Worm (Caenorhabditis elegans) whole organism, young adult: ENCODE measurements around the gene Y53G8AL.4.

Experiments used
- F10E7.11 ChIP-seq: sonication (generic microtip); optimal IDR thresholded peaks from 2 replicates; lab custom pipeline; 2017; ENCODE audit warnings: mild to moderate bottlenecking, missing genetic modification characterization, moderate library complexity, missing compliant biosample characterization
- F37B4.10 ChIP-seq: fragments of 200-800 bp; sonication (Bioruptor generic); IDR thresholded peaks from 2 replicates; pipeline ENCODE4 v1.3.6; 2022; ENCODE audit warnings: missing genetic modification characterization, missing compliant biosample characterization
- K11D2.4 ChIP-seq: fragments of 200-800 bp; sonication (Bioruptor generic); IDR thresholded peaks from 2 replicates; pipeline ENCODE4 v1.3.6; 2022; ENCODE audit warnings: missing genetic modification reagents, missing genetic modification characterization, missing compliant biosample characterization
- cebp-1 ChIP-seq, 2 experiments: fragments of 200-800 bp in 1 of 2; sonication (Bioruptor generic) in 1 of 2; sonication (generic microtip) in 1 of 2; IDR thresholded peaks in 1 of 2; optimal IDR thresholded peaks in 1 of 2; 2 replicates each; pipeline versions ENCODE4 v1.3.6 to Lab custom; 2017 to 2022; ENCODE audit warnings: missing compliant biosample characterization in 2 of 2, missing genetic modification characterization in 2 of 2, mild to moderate bottlenecking in 1 of 2, missing genetic modification reagents in 1 of 2, moderate library complexity in 1 of 2
- ceh-91 ChIP-seq: fragments of 200-800 bp; sonication (Bioruptor generic); IDR thresholded peaks from 2 replicates; pipeline ENCODE4 v1.3.6; 2022; ENCODE audit warnings: missing genetic modification reagents, missing genetic modification characterization, missing compliant biosample characterization
- dpl-1 ChIP-seq: fragments of 150-350 bp; optimal IDR thresholded peaks from 2 replicates; lab custom pipeline; 2014; ENCODE audit warnings: missing biosample characterization, missing genetic modification reagents, missing genetic modification characterization
- lsl-1 ChIP-seq: fragments of 200-800 bp; sonication (Bioruptor generic); optimal IDR thresholded peaks from 2 replicates; lab custom pipeline; 2018; ENCODE audit warnings: mild to moderate bottlenecking, missing genetic modification characterization, moderate library complexity, missing compliant biosample characterization
- mxl-1 ChIP-seq: sonication (generic microtip); optimal IDR thresholded peaks from 2 replicates; lab custom pipeline; 2016; ENCODE audit warnings: missing genetic modification characterization, missing compliant biosample characterization
- pha-4 ChIP-seq: fragments of 150-350 bp; sonication (generic microtip); optimal IDR thresholded peaks from 2 replicates; lab custom pipeline; 2014; ENCODE audit warnings: missing biosample characterization, missing genetic modification reagents, missing genetic modification characterization
- snpc-3.4 ChIP-seq: sonication (generic microtip); optimal IDR thresholded peaks from 2 replicates; lab custom pipeline; 2017; ENCODE audit warnings: missing genetic modification characterization, mild to moderate bottlenecking, missing compliant biosample characterization, antibody characterized with exemption, moderate library complexity, missing genotype, missing genetic modification reagents
- sptf-2 ChIP-seq: fragments of 200-800 bp; sonication (Bioruptor generic); optimal IDR thresholded peaks from 2 replicates; lab custom pipeline; 2018; ENCODE audit warnings: mild to moderate bottlenecking, missing genetic modification characterization, missing compliant biosample characterization
- ztf-3 ChIP-seq: fragments of 200-800 bp; sonication (Bioruptor generic); optimal IDR thresholded peaks from 2 replicates; lab custom pipeline; 2018; ENCODE audit warnings: mild to moderate bottlenecking, missing genetic modification characterization, missing compliant biosample characterization

ce11 chrIII:3255575-3255974 is 5.1 kb upstream of the Y53G8AL.4 start, which contains the start of gene Y53G8AM.4:
- TF ChIP-seq mxl-1 (tag; lab: Kevin White, UChicago) (no peak), F37B4.10 (no peak), snpc-3.4 (no peak), pha-4 (tag; lab: Kevin White, UChicago) (no peak), F10E7.11 (tag; lab: Kevin White, UChicago) (no peak), ceh-91 (GFP tag; lab: Robert Waterston, UW) (no peak), ztf-3 (GFP tag; lab: Kevin White, UChicago) (no peak), K11D2.4 (GFP tag; lab: Robert Waterston, UW) (no peak), sptf-2 (GFP tag; lab: Kevin White, UChicago) (no peak), lsl-1 (GFP tag; lab: Kevin White, UChicago) (no peak), cebp-1 (GFP tag; IDR thresholded peaks at IDR 0.05; lab: Robert Waterston, UW) (no peak), cebp-1 (tag; optimal IDR thresholded peaks at IDR 0.05; lab: Kevin White, UChicago) (no peak), dpl-1 (no peak)
